Worm (Caenorhabditis elegans): ENCODE data around the gene sft-1.

- TF ChIP-seq ztf-11 (tag; optimal IDR thresholded peaks at IDR 0.05) (no peak), aly-2 (tag; optimal IDR thresholded peaks at IDR 0.05) (no peak)
Measured at ce11 chrIII:3116969-3117368, 30.5 kb downstream of the sft-1 start.
